Worm (Caenorhabditis elegans) whole organism, young adult: Measurements from ENCODE around the gene C14C11.7.

Source experiments
- F33H1.4 ChIP-seq: fragments of 200-800 bp; sonication (Bioruptor generic); IDR thresholded peaks from 2 replicates; pipeline ENCODE4 v1.3.6; 2022; ENCODE audit warnings: missing genetic modification reagents, missing genetic modification characterization, missing compliant biosample characterization
- F55B11.4 ChIP-seq: sonication (generic microtip); optimal IDR thresholded peaks from 2 replicates; lab custom pipeline; 2016; ENCODE audit warnings: missing compliant biosample characterization, missing genetic modification characterization, borderline replicate concordance; ENCODE audit not compliant: insufficient read depth
- dox-1 ChIP-seq: fragments of 200-800 bp; sonication (Bioruptor generic); IDR thresholded peaks from 2 replicates; pipeline ENCODE4 v1.3.6; 2022; ENCODE audit warnings: missing genetic modification reagents, missing genetic modification characterization, missing compliant biosample characterization
- nfya-2 ChIP-seq: fragments of 200-800 bp; sonication (Bioruptor generic); IDR thresholded peaks from 2 replicates; pipeline ENCODE4 v1.3.6; 2022; ENCODE audit warnings: missing genetic modification reagents, missing genetic modification characterization, missing compliant biosample characterization
- nhr-120 ChIP-seq: fragments of 200-800 bp; sonication (Bioruptor generic); IDR thresholded peaks from 2 replicates; pipeline ENCODE4 v1.3.6; 2022; ENCODE audit warnings: missing genetic modification characterization, missing compliant biosample characterization
- nhr-90 ChIP-seq: sonication (generic microtip); optimal IDR thresholded peaks from 2 replicates; lab custom pipeline; 2016; ENCODE audit warnings: missing genotype, mild to moderate bottlenecking, missing genetic modification characterization, missing compliant biosample characterization
- ztf-18 ChIP-seq: sonication (generic microtip); optimal IDR thresholded peaks from 2 replicates; lab custom pipeline; 2016; ENCODE audit warnings: missing genotype, mild to moderate bottlenecking, missing genetic modification characterization, missing compliant biosample characterization

- TF ChIP-seq F55B11.4 (tag; lab: Kevin White, UChicago) (no peak), nhr-90 (no peak), nhr-120 (no peak), dox-1 (GFP tag; lab: Robert Waterston, UW) (no peak), nfya-2 (no peak), ztf-18 (tag; lab: Kevin White, UChicago) (no peak), F33H1.4 (no peak)
These were observed 12.1 kb upstream of the C14C11.7 start for ce11 chrV:5677947-5678346.
